Worm (Caenorhabditis elegans): ENCODE measurements around the gene C07A12.7.
A peak's percentile ranks its signal among the peaks of the same experiment; 100 is the strongest.

Gene C07A12.7

ce11 chrX:4530426-4531044, 8.6 kb upstream of the C07A12.7 start:
- TF ChIP-seq crh-2 (tag; optimal IDR thresholded peaks at IDR 0.05), result peak; percentile 31
- TF ChIP-seq ama-1 (optimal IDR thresholded peaks at IDR 0.05), result no peak
- TF ChIP-seq fos-1 (tag; optimal IDR thresholded peaks at IDR 0.05), result peak; percentile 26
- peak; percentile 31 for TF ChIP-seq sma-9 (GFP tag; optimal IDR thresholded peaks at IDR 0.05)
- TF ChIP-seq sma-9 (tag; optimal IDR thresholded peaks at IDR 0.05), result no peak
- TF ChIP-seq lsy-2 (tag; optimal IDR thresholded peaks at IDR 0.05), result peak in 1 of 2 experiments; percentile 11
- TF ChIP-seq aly-2 (tag; optimal IDR thresholded peaks at IDR 0.05), result no peak

- peak; percentile 97 for TF ChIP-seq sma-9 (GFP tag; optimal IDR thresholded peaks at IDR 0.05)
- no peak for TF ChIP-seq sma-9 (tag; optimal IDR thresholded peaks at IDR 0.05)
- peak; percentile 63 for TF ChIP-seq gmeb-1 (tag; optimal IDR thresholded peaks at IDR 0.05)
- TF ChIP-seq unc-55 (GFP tag; optimal IDR thresholded peaks at IDR 0.05), result no peak
- no peak for TF ChIP-seq peb-1 (tag; optimal IDR thresholded peaks at IDR 0.05)
- no peak for TF ChIP-seq dmd-4 (tag; optimal IDR thresholded peaks at IDR 0.05)
- TF ChIP-seq fos-1 (tag; optimal IDR thresholded peaks at IDR 0.05), result peak; percentile 39
- TF ChIP-seq blmp-1 (tag; optimal IDR thresholded peaks at IDR 0.05; ENCODE audit: insufficient read depth), result peak; percentile 78
- TF ChIP-seq skn-1 (tag; optimal IDR thresholded peaks at IDR 0.05), result no peak
- TF ChIP-seq crh-2 (tag; optimal IDR thresholded peaks at IDR 0.05), result peak; percentile 56
- TF ChIP-seq nhr-21 (tag; optimal IDR thresholded peaks at IDR 0.05), result peak; percentile 90
- no peak for TF ChIP-seq mab-5 (tag; optimal IDR thresholded peaks at IDR 0.05)
- peak; percentile 92 for TF ChIP-seq nhr-25 (tag; optimal IDR thresholded peaks at IDR 0.05)
- no peak for TF ChIP-seq lin-11 (tag; optimal IDR thresholded peaks at IDR 0.05)
- TF ChIP-seq egl-27 (tag; optimal IDR thresholded peaks at IDR 0.05), result no peak
- TF ChIP-seq lsy-2 (tag; optimal IDR thresholded peaks at IDR 0.05), result peak in 1 of 2 experiments; percentile 43
- no peak for TF ChIP-seq aly-2 (tag; optimal IDR thresholded peaks at IDR 0.05)
- peak; percentile 73 for TF ChIP-seq nhr-129 (tag; optimal IDR thresholded peaks at IDR 0.05)
- TF ChIP-seq ZK546.5 (tag; optimal IDR thresholded peaks at IDR 0.05), result no peak
- TF ChIP-seq C34F6.9 (tag; optimal IDR thresholded peaks at IDR 0.05), result peak; percentile 2
- no peak for TF ChIP-seq unc-62 (GFP tag; optimal IDR thresholded peaks at IDR 0.05)
- peak; percentile 21 for TF ChIP-seq ceh-16 (tag; optimal IDR thresholded peaks at IDR 0.05)
- TF ChIP-seq nhr-12 (tag; optimal IDR thresholded peaks at IDR 0.05), result no peak
- TF ChIP-seq F13H6.1 (tag; optimal IDR thresholded peaks at IDR 0.05), result peak; percentile 33
- TF ChIP-seq sma-3 (GFP tag; optimal IDR thresholded peaks at IDR 0.05), result peak; percentile 89
- no peak for TF ChIP-seq elt-3 (tag; optimal IDR thresholded peaks at IDR 0.05)
- peak; percentile 29 for TF ChIP-seq elt-1 (tag; optimal IDR thresholded peaks at IDR 0.05)
- peak; percentile 22 to 66 for TF ChIP-seq mdl-1 (tag; optimal IDR thresholded peaks at IDR 0.05)
Observed at ce11 chrX:4528905-4529304, 7.0 kb upstream of the C07A12.7 start.

ce11 chrX:4526412-4526811, 4.5 kb upstream of the C07A12.7 start:
- TF ChIP-seq Y55F3AM.14 (GFP tag; optimal IDR thresholded peaks at IDR 0.05), result peak; percentile 23
- TF ChIP-seq nhr-237 (tag; optimal IDR thresholded peaks at IDR 0.05), result no peak
- TF ChIP-seq sma-9 (GFP tag; optimal IDR thresholded peaks at IDR 0.05), result peak; percentile 1
- TF ChIP-seq sma-9 (tag; optimal IDR thresholded peaks at IDR 0.05), result no peak
- peak; percentile 22 for TF ChIP-seq nhr-21 (tag; optimal IDR thresholded peaks at IDR 0.05)
- TF ChIP-seq nhr-25 (tag; optimal IDR thresholded peaks at IDR 0.05), result no peak
- no peak for TF ChIP-seq ztf-11 (tag; optimal IDR thresholded peaks at IDR 0.05)
- TF ChIP-seq lsy-2 (tag; optimal IDR thresholded peaks at IDR 0.05), result peak in 1 of 2 experiments; percentile 2
- TF ChIP-seq crh-2 (tag; optimal IDR thresholded peaks at IDR 0.05), result peak; percentile 37
- TF ChIP-seq sma-3 (GFP tag; optimal IDR thresholded peaks at IDR 0.05), result peak; percentile 42

ce11 chrX:4524844-4525243, 2.9 kb upstream of the C07A12.7 start:
- TF ChIP-seq ztf-1 (GFP tag; conservative IDR thresholded peaks at IDR 0.05) (no peak), sem-4 (tag; optimal IDR thresholded peaks at IDR 0.05) (no peak), ztf-11 (tag; optimal IDR thresholded peaks at IDR 0.05) (no peak), lin-13 (GFP tag; optimal IDR thresholded peaks at IDR 0.05) (no peak), nhr-129 (tag; optimal IDR thresholded peaks at IDR 0.05) (peak; percentile 28), lsy-2 (tag; optimal IDR thresholded peaks at IDR 0.05) (no peak), nhr-6 (tag; optimal IDR thresholded peaks at IDR 0.05) (no peak), aly-2 (tag; optimal IDR thresholded peaks at IDR 0.05) (no peak), nhr-12 (tag; optimal IDR thresholded peaks at IDR 0.05) (no peak), nhr-25 (tag; optimal IDR thresholded peaks at IDR 0.05) (peak; percentile 35), sma-9 (GFP tag; optimal IDR thresholded peaks at IDR 0.05) (peak; percentile 9), sma-9 (tag; optimal IDR thresholded peaks at IDR 0.05) (no peak)

Measured in whole organism, L2 larva.